Fruit fly (Drosophila melanogaster): ENCODE measurements around the gene CG42659.

CG42659 gene

dm6 chr2L:18003028-18003836, 3.9 kb upstream of the CG42659 start (continued):
- TF ChIP-seq D (optimal IDR thresholded peaks at IDR 0.05) (no peak), D (GFP tag; optimal IDR thresholded peaks at IDR 0.05) (no peak), CG12391 (tag; optimal IDR thresholded peaks at IDR 0.05) (no peak), BEAF-32 (GFP tag; optimal IDR thresholded peaks at IDR 0.05) (no peak)

dm6 chr2L:18005481-18005880, 1.7 kb upstream of the CG42659 start:
- TF ChIP-seq CG17612 (GFP tag; IDR thresholded peaks at IDR 0.05) (no peak), bsh (GFP tag; optimal IDR thresholded peaks at IDR 0.05) (peak in 1 of 2 experiments; percentile 67), crc (GFP tag; optimal IDR thresholded peaks at IDR 0.05) (no peak), sens (GFP tag) (peak; percentile 76), B-H2 (GFP tag; optimal IDR thresholded peaks at IDR 0.05) (no peak), PHDP (tag; optimal IDR thresholded peaks at IDR 0.05) (no peak), slbo (GFP tag; IDR thresholded peaks at IDR 0.05) (no peak), Adf1 (GFP tag; IDR thresholded peaks at IDR 0.05) (no peak), YL-1 (GFP tag; optimal IDR thresholded peaks at IDR 0.05) (no peak), zen2 (GFP tag; IDR thresholded peaks at IDR 0.05; ENCODE audit: partially characterized antibody) (no peak), CG17912 (GFP tag; optimal IDR thresholded peaks at IDR 0.05) (no peak), Ptx1 (GFP tag; IDR thresholded peaks at IDR 0.05) (no peak), CG1602 (GFP tag; optimal IDR thresholded peaks at IDR 0.05) (no peak), Sox102F (GFP tag; optimal IDR thresholded peaks at IDR 0.05) (peak; percentile 25), CG6854 (GFP tag; optimal IDR thresholded peaks at IDR 0.05) (no peak), CG10321 (GFP tag; IDR thresholded peaks at IDR 0.05) (no peak), fd64A (GFP tag; optimal IDR thresholded peaks at IDR 0.05) (no peak), CG5245 (GFP tag; optimal IDR thresholded peaks at IDR 0.05) (no peak), HmgD (GFP tag; optimal IDR thresholded peaks at IDR 0.05) (no peak), Dip2 (GFP tag; IDR thresholded peaks at IDR 0.05) (no peak), wdn (GFP tag; IDR thresholded peaks at IDR 0.05) (no peak), CG12071 (GFP tag; optimal IDR thresholded peaks at IDR 0.05) (no peak), CG11504 (tag; optimal IDR thresholded peaks at IDR 0.05) (peak; percentile 40), MBD-R2 (GFP tag; IDR thresholded peaks at IDR 0.05) (no peak), CG15269 (tag; optimal IDR thresholded peaks at IDR 0.05) (no peak), Oaz (GFP tag; IDR thresholded peaks at IDR 0.05) (0 out of 2 replicates have a peak, but pooled peaks have one; percentile 5), dmrt99B (tag; optimal IDR thresholded peaks at IDR 0.05) (peak; percentile 37), Drgx (GFP tag; IDR thresholded peaks at IDR 0.05) (peak; percentile 71), fd102C (GFP tag; optimal IDR thresholded peaks at IDR 0.05) (no peak)

dm6 chr2L:18006327-18006726, 833 bp upstream of the CG42659 start, which contains the start of gene CG5693:
CG5693 (plus strand) TSS chr2L:18006627.
- TF ChIP-seq CrebB (tag; optimal IDR thresholded peaks at IDR 0.05) (no peak), CG15011 (GFP tag; optimal IDR thresholded peaks at IDR 0.05) (no peak), CG11695 (GFP tag; IDR thresholded peaks at IDR 0.05) (no peak), HLH3B (GFP tag; IDR thresholded peaks at IDR 0.05) (no peak), stc (GFP tag; IDR thresholded peaks at IDR 0.05) (no peak)
